Worm (Caenorhabditis elegans) whole organism, L4 larva: ENCODE results near the gene gex-2.

Source experiments
- R02D3.7 ChIP-seq: fragments of 150-350 bp; sonication (generic microtip); optimal IDR thresholded peaks from 3 replicates; lab custom pipeline; 2014; ENCODE audit warnings: missing biosample characterization, missing genetic modification characterization
- aha-1 ChIP-seq: fragments of 150-350 bp; peaks from one replicate; lab custom pipeline; 2014; ENCODE audit warnings: missing biosample characterization, missing genetic modification characterization
- lin-15B ChIP-seq: fragments of 150-350 bp; sonication (generic microtip); optimal IDR thresholded peaks from 3 replicates; lab custom pipeline; 2014; ENCODE audit warnings: missing biosample characterization, missing genetic modification characterization
- nhr-48 ChIP-seq: sonication (generic microtip); optimal IDR thresholded peaks from 2 replicates; lab custom pipeline; 2016; ENCODE audit warnings: mild to moderate bottlenecking, missing genetic modification characterization, missing compliant biosample characterization

DNA sequence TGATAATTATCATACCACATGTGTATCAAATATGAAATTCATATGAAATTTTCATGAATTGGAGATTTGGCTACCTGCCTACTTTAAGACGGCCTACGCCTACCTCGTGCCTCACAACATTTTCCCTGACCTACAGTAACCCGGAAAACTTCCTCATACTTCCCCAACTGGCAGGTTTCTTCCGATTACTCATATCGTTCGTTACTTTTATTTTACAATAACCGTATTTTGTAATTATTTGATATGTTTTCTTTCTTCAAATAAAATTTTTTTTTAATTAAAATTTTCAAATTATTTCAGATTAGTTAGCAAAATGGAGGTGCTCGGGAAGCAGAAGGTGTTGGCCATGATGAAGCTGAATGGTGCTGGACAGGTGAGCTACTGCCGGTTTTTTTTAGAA, 54.7 kb downstream of the gex-2 start, which contains the start of gene nhr-76:
- no peak for TF ChIP-seq R02D3.7
- TF ChIP-seq aha-1, result no peak
- no peak for TF ChIP-seq nhr-48 (tag; lab: Kevin White, UChicago)
- no peak for TF ChIP-seq lin-15B (tag; lab: Kevin White, UChicago)
